Fruit fly (Drosophila melanogaster): ENCODE measurements around the gene sbm.

The sbm gene

DNA sequence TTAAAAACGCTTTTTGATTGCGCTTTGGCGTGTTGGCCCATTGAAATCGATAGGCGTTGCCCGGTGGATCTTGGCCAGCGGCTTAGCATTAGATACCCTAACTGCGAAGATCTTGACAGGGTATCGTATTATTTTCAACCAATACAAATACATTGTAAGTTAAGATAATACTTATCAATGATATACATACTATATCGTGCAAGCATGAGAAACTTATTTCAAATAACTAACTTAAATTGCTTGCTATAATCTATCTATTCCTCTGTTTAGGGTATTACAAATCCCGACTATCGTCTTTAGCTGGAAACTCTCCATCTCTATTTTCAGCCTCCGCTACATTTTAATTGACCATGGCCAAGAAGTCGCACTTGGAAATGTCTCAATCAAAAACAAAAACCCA is 32.3 kb upstream of the sbm start (continued):
- TF ChIP-seq CG4328 (GFP tag; optimal IDR thresholded peaks at IDR 0.05) (no peak), btn (GFP tag; optimal IDR thresholded peaks at IDR 0.05) (no peak), stwl (tag; optimal IDR thresholded peaks at IDR 0.05) (no peak), CG1602 (GFP tag; optimal IDR thresholded peaks at IDR 0.05) (peak; percentile 37), CG17359 (tag; optimal IDR thresholded peaks at IDR 0.05) (peak; percentile 64), tx (GFP tag; optimal IDR thresholded peaks at IDR 0.05) (no peak), Hr78 (GFP tag; optimal IDR thresholded peaks at IDR 0.05) (no peak), CG13894 (tag; optimal IDR thresholded peaks at IDR 0.05) (no peak), eve (GFP tag; optimal IDR thresholded peaks at IDR 0.05) (peak in 1 of 2 experiments; percentile 71), Hsf (GFP tag; optimal IDR thresholded peaks at IDR 0.05) (peak; percentile 37), unc-4 (GFP tag; IDR thresholded peaks at IDR 0.05; ENCODE audit: partially characterized antibody) (no peak), crp (GFP tag; optimal IDR thresholded peaks at IDR 0.05) (no peak), Sox100B (GFP tag; optimal IDR thresholded peaks at IDR 0.05) (peak; percentile 56), da (GFP tag; optimal IDR thresholded peaks at IDR 0.05) (no peak), CG12744 (GFP tag; optimal IDR thresholded peaks at IDR 0.05) (no peak), sens-2 (GFP tag; IDR thresholded peaks at IDR 0.05) (no peak), C15 (GFP tag; IDR thresholded peaks at IDR 0.05) (no peak), tio (GFP tag; optimal IDR thresholded peaks at IDR 0.05) (no peak), klu (GFP tag; IDR thresholded peaks at IDR 0.05) (no peak), pan (optimal IDR thresholded peaks at IDR 0.05) (no peak), pan (GFP tag; optimal IDR thresholded peaks at IDR 0.05 in 1 of 2, IDR thresholded peaks at IDR 0.05 in 1 of 2) (peak in 1 of 2 experiments; percentile 45), E2f2 (GFP tag; IDR thresholded peaks at IDR 0.05) (no peak), Med (GFP tag) (peak; percentile 31), CG7372 (GFP tag; IDR thresholded peaks at IDR 0.05) (no peak), CG15073 (GFP tag; optimal IDR thresholded peaks at IDR 0.05) (no peak), bowl (GFP tag; IDR thresholded peaks at IDR 0.05) (no peak), crol (GFP tag; IDR thresholded peaks at IDR 0.05) (no peak), onecut (GFP tag; IDR thresholded peaks at IDR 0.05) (no peak), chinmo (GFP tag; IDR thresholded peaks at IDR 0.05; ENCODE audit: partially characterized antibody) (no peak), ci (GFP tag; IDR thresholded peaks at IDR 0.05) (peak; percentile 78), cato (GFP tag; optimal IDR thresholded peaks at IDR 0.05; ENCODE audit: borderline replicate concordance) (no peak), CG12391 (tag; optimal IDR thresholded peaks at IDR 0.05) (peak; percentile 57), crc (GFP tag; optimal IDR thresholded peaks at IDR 0.05) (no peak), CG11456 (GFP tag; IDR thresholded peaks at IDR 0.05) (no peak), CG2116 (GFP tag; optimal IDR thresholded peaks at IDR 0.05) (no peak), Xbp1 (GFP tag; optimal IDR thresholded peaks at IDR 0.05) (peak; percentile 44), MTF-1 (GFP tag; optimal IDR thresholded peaks at IDR 0.05; ENCODE audit: borderline replicate concordance) (no peak), fru (optimal IDR thresholded peaks at IDR 0.05) (no peak), CG8290 (GFP tag; optimal IDR thresholded peaks at IDR 0.05) (no peak), CG8290 (tag; optimal IDR thresholded peaks at IDR 0.05) (peak in 1 of 2 experiments; percentile 57), CG9215 (GFP tag; IDR thresholded peaks at IDR 0.05) (no peak), CG1647 (GFP tag; optimal IDR thresholded peaks at IDR 0.05) (no peak), lov (optimal IDR thresholded peaks at IDR 0.05) (no peak), lov (GFP tag; IDR thresholded peaks at IDR 0.05) (no peak), ro (GFP tag; IDR thresholded peaks at IDR 0.05) (no peak), sug (tag; optimal IDR thresholded peaks at IDR 0.05) (no peak), CG42726 (GFP tag; IDR thresholded peaks at IDR 0.05; ENCODE audit: partially characterized antibody) (no peak), gfzf (GFP tag; optimal IDR thresholded peaks at IDR 0.05) (no peak), CG12942 (GFP tag; optimal IDR thresholded peaks at IDR 0.05) (no peak), CG1603 (tag; optimal IDR thresholded peaks at IDR 0.05) (peak; percentile 80), CG11560 (tag; IDR thresholded peaks at IDR 0.05) (0 out of 3 replicates have a peak, but pooled peaks have one; percentile 19), CG30403 (GFP tag; optimal IDR thresholded peaks at IDR 0.05) (peak; percentile 39), CG11093 (GFP tag; IDR thresholded peaks at IDR 0.05) (no peak)
